Fruit fly (Drosophila melanogaster) whole organism, embryonic: ENCODE measurements around the gene Rab9D.
A peak's percentile ranks its signal among the peaks of the same experiment; 100 is the strongest.

Experiments used
- Adf1 ChIP-seq: fragments of 200-800 bp; sonication (Bioruptor generic); IDR thresholded peaks from 2 replicates; pipeline ENCODE4 v1.3.6; 2022; ENCODE audit warnings: missing biosample characterization, missing genetic modification characterization
- BEAF-32 ChIP-seq: fragments of 200-800 bp; sonication (Bioruptor generic); optimal IDR thresholded peaks from 3 replicates; lab custom pipeline; 2017; ENCODE audit warnings: missing biosample characterization, missing genetic modification characterization, mild to moderate bottlenecking, moderate library complexity, missing genetic modification reagents
- Bdp1 ChIP-seq: fragments of 200-800 bp; sonication (Bioruptor generic); optimal IDR thresholded peaks from 3 replicates; lab custom pipeline; 2016; ENCODE audit warnings: missing biosample characterization, missing genetic modification characterization
- CG11696 ChIP-seq: fragments of 200-800 bp; sonication (Bioruptor generic); IDR thresholded peaks from 2 replicates; pipeline ENCODE4 v1.3.6; 2022; ENCODE audit warnings: missing biosample characterization, missing genetic modification characterization
- CG1233 ChIP-seq: fragments of 200-800 bp; sonication (Bioruptor generic); optimal IDR thresholded peaks from 4 replicates; lab custom pipeline; 2018; ENCODE audit warnings: missing biosample characterization, mild to moderate bottlenecking, missing genetic modification characterization
- CG12942 ChIP-seq: fragments of 200-800 bp; sonication (Bioruptor generic); optimal IDR thresholded peaks from 3 replicates; lab custom pipeline; 2016; ENCODE audit warnings: missing biosample characterization, missing genetic modification characterization
- CG17359 ChIP-seq: fragments of 200-800 bp; sonication (Bioruptor generic); optimal IDR thresholded peaks from 3 replicates; lab custom pipeline; 2018; ENCODE audit warnings: missing biosample characterization, mild to moderate bottlenecking, missing genetic modification characterization, moderate library complexity
- CG17829 ChIP-seq: fragments of 200-800 bp; optimal IDR thresholded peaks from 2 replicates; lab custom pipeline; 2019; ENCODE audit warnings: missing biosample characterization, mild to moderate bottlenecking, missing genetic modification characterization, moderate library complexity
- CG2875 ChIP-seq: fragments of 200-800 bp; sonication (Bioruptor generic); optimal IDR thresholded peaks from 2 replicates; lab custom pipeline; 2017; ENCODE audit warnings: missing biosample characterization, mild to moderate bottlenecking, missing genetic modification characterization, missing genetic modification reagents
- CG3065 ChIP-seq: fragments of 200-800 bp; sonication (Bioruptor generic); optimal IDR thresholded peaks from 2 replicates; lab custom pipeline; 2016; ENCODE audit warnings: missing biosample characterization, missing genetic modification characterization
- CG32532 ChIP-seq: fragments of 200-800 bp; sonication (Bioruptor generic); IDR thresholded peaks from 2 replicates; pipeline ENCODE4 v1.3.6; 2022; ENCODE audit warnings: missing biosample characterization, missing genetic modification characterization
- CG3281 ChIP-seq: fragments of 200-800 bp; sonication (Bioruptor generic); optimal IDR thresholded peaks from 3 replicates; lab custom pipeline; 2017; ENCODE audit warnings: missing biosample characterization, mild to moderate bottlenecking, missing genetic modification characterization
- CG5180 ChIP-seq: fragments of 200-800 bp; sonication (Bioruptor generic); optimal IDR thresholded peaks from 3 replicates; lab custom pipeline; 2017; ENCODE audit warnings: missing biosample characterization, missing genetic modification characterization, mild to moderate bottlenecking, moderate library complexity, missing genetic modification reagents
- CG6813 ChIP-seq: fragments of 200-800 bp; sonication (Bioruptor generic); optimal IDR thresholded peaks from 2 replicates; lab custom pipeline; 2017; ENCODE audit warnings: missing biosample characterization, missing genetic modification characterization, mild to moderate bottlenecking, moderate library complexity, missing genetic modification reagents
- CG7372 ChIP-seq: fragments of 200-800 bp; sonication (Bioruptor generic); IDR thresholded peaks from 2 replicates; pipeline ENCODE4 v1.3.6; 2022; ENCODE audit warnings: missing biosample characterization, missing genetic modification characterization
- CG8765 ChIP-seq: fragments of 200-800 bp; sonication (Bioruptor generic); IDR thresholded peaks from 2 replicates; pipeline ENCODE4 v1.3.6; 2022; ENCODE audit warnings: missing biosample characterization, missing genetic modification characterization
- CG9817 ChIP-seq: fragments of 200-800 bp; sonication (Bioruptor generic); optimal IDR thresholded peaks from 2 replicates; lab custom pipeline; 2018; ENCODE audit warnings: missing biosample characterization, mild to moderate bottlenecking, missing genetic modification characterization, moderate library complexity
- CG9876 ChIP-seq: fragments of 200-800 bp; sonication (Bioruptor generic); optimal IDR thresholded peaks from 2 replicates; lab custom pipeline; 2016; ENCODE audit warnings: missing biosample characterization, missing genetic modification characterization
- CG9932 ChIP-seq: fragments of 200-800 bp; sonication (Bioruptor generic); IDR thresholded peaks from 2 replicates; pipeline ENCODE4 v1.3.6; 2022; ENCODE audit warnings: missing biosample characterization, missing genetic modification characterization
- CkIIα-i1 ChIP-seq: fragments of 200-800 bp; sonication (Bioruptor generic); IDR thresholded peaks from 2 replicates; pipeline ENCODE4 v1.3.6; 2022; ENCODE audit warnings: missing biosample characterization, missing genetic modification characterization
- CrebB ChIP-seq: fragments of 200-800 bp; sonication (Bioruptor generic); optimal IDR thresholded peaks from 3 replicates; lab custom pipeline; 2018; ENCODE audit warnings: missing biosample characterization, mild to moderate bottlenecking, missing genetic modification characterization
- Dbx ChIP-seq: fragments of 200-800 bp; sonication (Bioruptor generic); IDR thresholded peaks from 3 replicates; pipeline ENCODE4 v1.3.6; 2022; ENCODE audit warnings: missing biosample characterization, missing genetic modification characterization
- Dll ChIP-seq: fragments of 200-800 bp; sonication (Bioruptor generic); IDR thresholded peaks from 4 replicates; pipeline ENCODE4 v1.3.6; 2022; ENCODE audit warnings: missing biosample characterization, missing genetic modification characterization; ENCODE audit not compliant: partially characterized antibody
- Dref ChIP-seq: fragments of 200-800 bp; sonication (Bioruptor generic); IDR thresholded peaks from 2 replicates; pipeline ENCODE4 v1.3.6; 2022; ENCODE audit warnings: missing biosample characterization, missing genetic modification characterization
- Ets65A ChIP-seq: fragments of 200-800 bp; sonication (Bioruptor generic); peaks from one replicate; lab custom pipeline; 2016; ENCODE audit warnings: missing biosample characterization, missing genetic modification characterization
- Fer1 ChIP-seq: fragments of 200-800 bp; sonication (Bioruptor generic); optimal IDR thresholded peaks from 2 replicates; lab custom pipeline; 2017; ENCODE audit warnings: missing biosample characterization, mild to moderate bottlenecking, missing genetic modification characterization
- Gsc ChIP-seq: fragments of 200-800 bp; sonication (Bioruptor generic); IDR thresholded peaks from 2 replicates; pipeline ENCODE4 v1.3.6; 2022; ENCODE audit warnings: missing biosample characterization, missing genetic modification characterization
- Hand ChIP-seq: fragments of 200-800 bp; sonication (Bioruptor generic); optimal IDR thresholded peaks from 2 replicates; lab custom pipeline; 2017; ENCODE audit warnings: mild to moderate bottlenecking, missing biosample characterization, missing genetic modification reagents, missing genetic modification characterization
- Neu2 ChIP-seq: fragments of 200-800 bp; sonication (Bioruptor generic); optimal IDR thresholded peaks from 3 replicates; lab custom pipeline; 2016; ENCODE audit warnings: missing biosample characterization, missing genetic modification characterization, borderline replicate concordance
- Nf-YC ChIP-seq: fragments of 200-800 bp; optimal IDR thresholded peaks from 3 replicates; lab custom pipeline; 2019; ENCODE audit warnings: missing biosample characterization, mild to moderate bottlenecking, missing genetic modification characterization, moderate library complexity
- Opbp ChIP-seq: fragments of 200-800 bp; sonication (Bioruptor generic); IDR thresholded peaks from 3 replicates; pipeline ENCODE4 v1.3.6; 2022; ENCODE audit warnings: missing biosample characterization, missing genetic modification characterization; ENCODE audit not compliant: partially characterized antibody
- Pdp1 ChIP-seq, 2 experiments: fragments of 200-800 bp; sonication (Bioruptor generic); optimal IDR thresholded peaks; 3 replicates each; lab custom pipeline; 2016; ENCODE audit warnings: missing biosample characterization in 2 of 2, missing genetic modification characterization in 2 of 2, mild to moderate bottlenecking in 1 of 2, moderate library complexity in 1 of 2
- Sin3A ChIP-seq: fragments of >200 bp; optimal IDR thresholded peaks from 2 replicates; lab custom pipeline; 2018
- Six4 ChIP-seq: fragments of 200-800 bp; sonication (Bioruptor generic); optimal IDR thresholded peaks from 2 replicates; lab custom pipeline; 2016; ENCODE audit warnings: missing biosample characterization, missing genetic modification characterization
- Taf1 ChIP-seq: fragments of 200-800 bp; sonication (Bioruptor generic); IDR thresholded peaks from 2 replicates; pipeline ENCODE4 v1.3.6; 2022; ENCODE audit warnings: missing biosample characterization, missing genetic modification characterization
- ara ChIP-seq: fragments of 200-800 bp; sonication (Bioruptor generic); IDR thresholded peaks from 2 replicates; pipeline ENCODE4 v1.3.6; 2022; ENCODE audit warnings: missing biosample characterization, missing genetic modification characterization
- ash1 ChIP-seq: fragments of 200-800 bp; sonication (Bioruptor generic); optimal IDR thresholded peaks from 2 replicates; lab custom pipeline; 2018; ENCODE audit warnings: missing biosample characterization, mild to moderate bottlenecking, missing genetic modification characterization
- az2 ChIP-seq: fragments of 200-800 bp; sonication (Bioruptor generic); optimal IDR thresholded peaks from 3 replicates; lab custom pipeline; 2016; ENCODE audit warnings: missing biosample characterization, missing genetic modification characterization
- bowl ChIP-seq: fragments of 200-800 bp; sonication (Bioruptor generic); IDR thresholded peaks from 2 replicates; pipeline ENCODE4 v1.3.6; 2022; ENCODE audit warnings: missing biosample characterization, missing genetic modification characterization
- cg ChIP-seq: fragments of 200-800 bp; sonication (Bioruptor generic); optimal IDR thresholded peaks from 3 replicates; lab custom pipeline; 2019; ENCODE audit warnings: missing biosample characterization, mild to moderate bottlenecking, missing genetic modification characterization, moderate library complexity
- chinmo ChIP-seq: fragments of 200-800 bp; sonication (Bioruptor generic); IDR thresholded peaks from 4 replicates; pipeline ENCODE4 v1.3.6; 2022; ENCODE audit warnings: missing biosample characterization, missing genetic modification characterization; ENCODE audit not compliant: partially characterized antibody
- gro ChIP-seq: fragments of 200-800 bp; sonication (Bioruptor generic); optimal IDR thresholded peaks from 2 replicates; lab custom pipeline; 2016; ENCODE audit warnings: missing biosample characterization, missing genetic modification characterization
- gt ChIP-seq: fragments of 200-800 bp; sonication (Bioruptor generic); IDR thresholded peaks from 2 replicates; pipeline ENCODE4 v1.3.6; 2022; ENCODE audit warnings: missing biosample characterization, missing genetic modification characterization
- onecut ChIP-seq: fragments of 200-800 bp; sonication (Bioruptor generic); IDR thresholded peaks from 2 replicates; pipeline ENCODE4 v1.3.6; 2022; ENCODE audit warnings: missing biosample characterization, missing genetic modification characterization
- pzg ChIP-seq: fragments of 200-800 bp; sonication (Bioruptor generic); optimal IDR thresholded peaks from 3 replicates; lab custom pipeline; 2018; ENCODE audit warnings: missing biosample characterization, mild to moderate bottlenecking, missing genetic modification characterization, moderate library complexity
- scrt ChIP-seq: fragments of 200-800 bp; sonication (Bioruptor generic); optimal IDR thresholded peaks from 2 replicates; lab custom pipeline; 2018; ENCODE audit warnings: missing biosample characterization, mild to moderate bottlenecking, missing genetic modification characterization, moderate library complexity
- sima ChIP-seq: fragments of 200-800 bp; sonication (Bioruptor generic); optimal IDR thresholded peaks from 2 replicates; lab custom pipeline; 2016; ENCODE audit warnings: missing biosample characterization, missing genetic modification characterization
- slbo ChIP-seq: fragments of 200-800 bp; sonication (Bioruptor generic); IDR thresholded peaks from 2 replicates; pipeline ENCODE4 v1.3.6; 2022; ENCODE audit warnings: missing biosample characterization, missing genetic modification characterization
- trem ChIP-seq: fragments of 200-800 bp; optimal IDR thresholded peaks from 3 replicates; lab custom pipeline; 2019; ENCODE audit warnings: missing biosample characterization, mild to moderate bottlenecking, missing genetic modification characterization, moderate library complexity
- vnd ChIP-seq: fragments of 200-800 bp; sonication (Bioruptor generic); IDR thresholded peaks from 3 replicates; pipeline ENCODE4 v1.3.6; 2022; ENCODE audit warnings: missing biosample characterization, missing genetic modification characterization; ENCODE audit not compliant: partially characterized antibody
- wek ChIP-seq: fragments of 200-800 bp; sonication (Bioruptor generic); optimal IDR thresholded peaks from 3 replicates; lab custom pipeline; 2018; ENCODE audit warnings: missing biosample characterization, mild to moderate bottlenecking, missing genetic modification characterization, moderate library complexity
- yki ChIP-seq: fragments of >200 bp; optimal IDR thresholded peaks from 3 replicates; lab custom pipeline; 2018

Gene Rab9D

DNA sequence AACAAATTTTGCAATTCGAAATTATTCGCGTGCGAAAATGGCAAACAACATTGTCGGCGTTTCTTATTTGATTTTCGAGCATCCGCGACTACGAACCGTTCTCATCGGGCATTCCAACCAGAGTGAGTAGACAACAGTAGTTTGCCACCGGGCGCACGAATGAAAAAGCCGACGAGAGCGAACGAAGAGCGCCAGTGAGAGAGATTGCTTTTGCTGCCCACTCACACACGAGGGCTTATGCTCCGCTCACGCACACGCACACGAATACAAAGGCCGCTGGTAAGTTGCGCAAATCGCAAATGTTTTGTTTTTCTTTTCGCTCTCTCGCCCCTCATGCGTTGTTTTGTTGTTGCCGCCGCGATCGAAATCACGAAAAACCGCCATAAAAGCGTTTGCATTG lies 42.3 kb upstream of the Rab9D start (continued):
- no peak for TF ChIP-seq Taf1 (GFP tag; lab: Robert Waterston, UW)
- no peak for TF ChIP-seq CG9932 (GFP tag; lab: Robert Waterston, UW)
- no peak; the same call in 1 of the 2 replicates for TF ChIP-seq Adf1 (GFP tag; lab: Robert Waterston, UW)
- no peak for TF ChIP-seq sima (GFP tag; lab: Kevin White, UChicago)
- TF ChIP-seq CG2875 (GFP tag; lab: Kevin White, UChicago), result no peak
- TF ChIP-seq ash1 (GFP tag; lab: Kevin White, UChicago), result no peak
- no peak for TF ChIP-seq pzg (GFP tag; lab: Kevin White, UChicago)
- no peak for TF ChIP-seq Gsc (GFP tag; lab: Robert Waterston, UW)
- TF ChIP-seq CG7372, result no peak
- TF ChIP-seq gt (GFP tag; lab: Robert Waterston, UW), result no peak
- no peak for TF ChIP-seq Nf-YC (tag; lab: Kevin White, UChicago)
- TF ChIP-seq Fer1, result no peak
- TF ChIP-seq CG9817 (tag; lab: Kevin White, UChicago), result no peak
- no peak for TF ChIP-seq trem
- TF ChIP-seq wek (GFP tag; lab: Kevin White, UChicago), result no peak
- peak; percentile 83 for TF ChIP-seq cg
- TF ChIP-seq CG3065 (GFP tag; lab: Kevin White, UChicago), result no peak
- no peak for TF ChIP-seq CG8765
- no peak for TF ChIP-seq gro (GFP tag; lab: Kevin White, UChicago)
- no peak for TF ChIP-seq CG3281 (GFP tag; lab: Kevin White, UChicago)
- TF ChIP-seq vnd (GFP tag; lab: Robert Waterston, UW), result 0 out of 3 replicates have a peak, but pooled peaks have one; percentile 37
- TF ChIP-seq slbo (GFP tag; lab: Robert Waterston, UW), result peak; percentile 6; the same call in 1 of the 2 replicates
- 0 out of 3 replicates have a peak, but pooled peaks have one; percentile 18 for TF ChIP-seq Opbp
- 0 out of 4 replicates have a peak, but pooled peaks have one; percentile 44 for TF ChIP-seq Dll (GFP tag; lab: Robert Waterston, UW)
- no peak; the same call in 2 of the 3 replicates for TF ChIP-seq Dbx (GFP tag; lab: Robert Waterston, UW)
- no peak for TF ChIP-seq Bdp1 (GFP tag; lab: Kevin White, UChicago)
- TF ChIP-seq CkIIα-i1 (GFP tag; lab: Robert Waterston, UW), result no peak
- TF ChIP-seq bowl, result no peak
- TF ChIP-seq Dref (GFP tag; lab: Robert Waterston, UW), result no peak
- TF ChIP-seq CrebB (tag; lab: Kevin White, UChicago), result no peak
- TF ChIP-seq Pdp1 (GFP tag; optimal IDR thresholded peaks at IDR 0.05; lab: Kevin White, UChicago), result no peak
- TF ChIP-seq Neu2, result no peak
- no peak for TF ChIP-seq CG17359 (tag; lab: Kevin White, UChicago)
- no peak for TF ChIP-seq CG1233 (GFP tag; lab: Kevin White, UChicago)
- no peak for TF ChIP-seq CG12942 (GFP tag; lab: Kevin White, UChicago)
- no peak for TF ChIP-seq CG11696 (GFP tag; lab: Robert Waterston, UW)
- TF ChIP-seq CG6813 (GFP tag; lab: Kevin White, UChicago), result no peak
- TF ChIP-seq CG17829 (tag; lab: Kevin White, UChicago), result no peak
- TF ChIP-seq Sin3A (lab: Kevin White, UChicago), result no peak
- 0 out of 2 replicates have a peak, but pooled peaks have one; percentile 4 for TF ChIP-seq CG32532 (GFP tag; lab: Robert Waterston, UW)
- TF ChIP-seq Ets65A, result no peak
- no peak for TF ChIP-seq Six4 (GFP tag; lab: Kevin White, UChicago)
- no peak for TF ChIP-seq onecut (GFP tag; lab: Robert Waterston, UW)
- TF ChIP-seq CG5180, result no peak
- TF ChIP-seq chinmo, result peak; percentile 82; the same call in 1 of the 4 replicates
- TF ChIP-seq az2 (GFP tag; lab: Kevin White, UChicago), result no peak
- no peak for TF ChIP-seq ara (GFP tag; lab: Robert Waterston, UW)
- peak; percentile 62 for TF ChIP-seq yki (lab: Kevin White, UChicago)
- TF ChIP-seq Hand, result no peak
- no peak for TF ChIP-seq scrt (GFP tag; lab: Kevin White, UChicago)
- no peak for TF ChIP-seq CG9876 (GFP tag; lab: Kevin White, UChicago)
- TF ChIP-seq BEAF-32 (GFP tag; lab: Kevin White, UChicago), result no peak
